Worm (Caenorhabditis elegans) whole organism, L4 larva: Measurements from ENCODE around the gene D1044.6.

Experiments used
- F10B5.3 ChIP-seq: sonication (generic microtip); optimal IDR thresholded peaks from 2 replicates; lab custom pipeline; 2016; ENCODE audit warnings: mild to moderate bottlenecking, missing genetic modification characterization, missing compliant biosample characterization
- F37D6.2 ChIP-seq: sonication (generic microtip); optimal IDR thresholded peaks from 2 replicates; lab custom pipeline; 2016; ENCODE audit warnings: mild to moderate bottlenecking, missing genetic modification characterization, missing compliant biosample characterization
- Y75B8A.6 ChIP-seq: fragments of 200-800 bp; sonication (Bioruptor generic); IDR thresholded peaks from 2 replicates; pipeline ENCODE4 v1.3.6; 2022; ENCODE audit warnings: missing genetic modification reagents, missing genetic modification characterization, missing compliant biosample characterization
- ZK337.2 ChIP-seq: fragments of 200-800 bp; sonication (Bioruptor generic); IDR thresholded peaks from 2 replicates; pipeline ENCODE4 v1.3.6; 2022; ENCODE audit warnings: missing genetic modification reagents, missing genetic modification characterization, missing compliant biosample characterization
- aha-1 ChIP-seq: fragments of 150-350 bp; peaks from one replicate; lab custom pipeline; 2014; ENCODE audit warnings: missing biosample characterization, missing genetic modification characterization
- arid-1 ChIP-seq: fragments of 200-800 bp; sonication (Bioruptor generic); conservative IDR thresholded peaks from 2 replicates; pipeline ENCODE4 v1.3.6; 2022; ENCODE audit warnings: missing genetic modification reagents, missing genetic modification characterization, missing compliant biosample characterization
- attf-4 ChIP-seq: sonication (generic microtip); optimal IDR thresholded peaks from 3 replicates; lab custom pipeline; 2017; ENCODE audit warnings: missing biosample characterization, missing genetic modification characterization
- ceh-28 ChIP-seq: fragments of 150-350 bp; optimal IDR thresholded peaks from 2 replicates; lab custom pipeline; 2014; ENCODE audit warnings: missing biosample characterization, missing genetic modification reagents, missing genetic modification characterization
- ceh-32 ChIP-seq: sonication (generic microtip); optimal IDR thresholded peaks from 2 replicates; lab custom pipeline; 2016; ENCODE audit warnings: mild to moderate bottlenecking, missing genetic modification characterization, missing compliant biosample characterization; ENCODE audit not compliant: poor library complexity
- ceh-62 ChIP-seq: sonication (generic microtip); optimal IDR thresholded peaks from 2 replicates; lab custom pipeline; 2017; ENCODE audit warnings: missing biosample characterization, missing genetic modification characterization
- ctbp-1 ChIP-seq: fragments of 200-800 bp; sonication (Bioruptor generic); IDR thresholded peaks from 2 replicates; pipeline ENCODE4 v1.3.6; 2022; ENCODE audit warnings: missing genetic modification reagents, missing genetic modification characterization, missing compliant biosample characterization
- daf-16 ChIP-seq, 3 experiments: sonication (generic microtip); optimal IDR thresholded peaks; 2 replicates each; lab custom pipeline; 2016 to 2017; ENCODE audit warnings: missing genetic modification characterization in 3 of 3, missing genetic modification reagents in 3 of 3, mild to moderate bottlenecking in 2 of 3, missing compliant biosample characterization in 2 of 3, missing biosample characterization in 1 of 3, moderate library complexity in 1 of 3
- dmd-6 ChIP-seq: fragments of 200-800 bp; sonication (Bioruptor generic); IDR thresholded peaks from 2 replicates; pipeline ENCODE4 v1.3.6; 2022; ENCODE audit warnings: missing genetic modification reagents, missing genetic modification characterization, missing compliant biosample characterization
- dmd-9 ChIP-seq: fragments of 200-800 bp; sonication (Bioruptor generic); IDR thresholded peaks from 2 replicates; pipeline ENCODE4 v1.3.6; 2022; ENCODE audit warnings: missing genetic modification reagents, missing genetic modification characterization, missing compliant biosample characterization
- dpl-1 ChIP-seq: fragments of 150-350 bp; optimal IDR thresholded peaks from 2 replicates; lab custom pipeline; 2014; ENCODE audit warnings: missing biosample characterization, missing genetic modification reagents, missing genetic modification characterization
- egl-43 ChIP-seq: fragments of 200-800 bp; sonication (Bioruptor generic); IDR thresholded peaks from 2 replicates; pipeline ENCODE4 v1.3.6; 2022; ENCODE audit warnings: missing genetic modification reagents, missing genetic modification characterization, missing compliant biosample characterization
- fos-1 ChIP-seq: fragments of 150-350 bp; optimal IDR thresholded peaks from 2 replicates; lab custom pipeline; 2014; ENCODE audit warnings: missing biosample characterization, missing genetic modification characterization
- gei-8 ChIP-seq: fragments of 200-800 bp; sonication (Bioruptor generic); optimal IDR thresholded peaks from 2 replicates; lab custom pipeline; 2018; ENCODE audit warnings: mild to moderate bottlenecking, missing genetic modification characterization, missing compliant biosample characterization
- hlh-11 ChIP-seq: fragments of 200-800 bp; sonication (Bioruptor generic); optimal IDR thresholded peaks from 2 replicates; lab custom pipeline; 2018; ENCODE audit warnings: mild to moderate bottlenecking, missing genetic modification characterization, missing compliant biosample characterization
- jun-1 ChIP-seq: fragments of 150-350 bp; optimal IDR thresholded peaks from 2 replicates; lab custom pipeline; 2014; ENCODE audit warnings: missing biosample characterization, missing genetic modification reagents, missing genetic modification characterization
- lim-7 ChIP-seq: fragments of 200-800 bp; sonication (Bioruptor generic); IDR thresholded peaks from 2 replicates; pipeline ENCODE4 v1.3.6; 2022; ENCODE audit warnings: missing genetic modification characterization, missing compliant biosample characterization
- lin-29 ChIP-seq: fragments of 200-800 bp; sonication (Bioruptor generic); IDR thresholded peaks from 2 replicates; pipeline ENCODE4 v1.3.6; 2022; ENCODE audit warnings: missing genetic modification reagents, missing genetic modification characterization, missing compliant biosample characterization
- lin-38 ChIP-seq: fragments of 200-800 bp; sonication (Bioruptor generic); IDR thresholded peaks from 2 replicates; pipeline ENCODE4 v1.3.6; 2022; ENCODE audit warnings: missing genetic modification reagents, missing genetic modification characterization, missing compliant biosample characterization
- lin-39 ChIP-seq: fragments of 150-350 bp; optimal IDR thresholded peaks from 2 replicates; lab custom pipeline; 2014; ENCODE audit warnings: missing biosample characterization, missing genetic modification reagents, missing genetic modification characterization
- lir-3 ChIP-seq: sonication (generic microtip); optimal IDR thresholded peaks from 2 replicates; lab custom pipeline; 2016; ENCODE audit warnings: mild to moderate bottlenecking, missing genetic modification characterization, missing compliant biosample characterization
- lsy-2 ChIP-seq, 2 experiments: fragments of 150-350 bp in 1 of 2; sonication (generic microtip) in 1 of 2; optimal IDR thresholded peaks; 2 replicates each; lab custom pipeline; 2014 to 2017; ENCODE audit warnings: missing biosample characterization in 2 of 2, missing genetic modification characterization in 2 of 2
- madf-9 ChIP-seq: fragments of 200-800 bp; sonication (Bioruptor generic); conservative IDR thresholded peaks from 2 replicates; pipeline ENCODE4 v1.3.6; 2022; ENCODE audit warnings: missing genetic modification reagents, missing genetic modification characterization, missing compliant biosample characterization
- mdl-1 ChIP-seq, 2 experiments: fragments of 150-350 bp in 1 of 2; sonication (generic microtip) in 1 of 2; optimal IDR thresholded peaks; 2 replicates each; lab custom pipeline; 2014 to 2017; ENCODE audit warnings: missing biosample characterization in 2 of 2, missing genetic modification characterization in 2 of 2
- mdt-29 ChIP-seq: fragments of 200-800 bp; sonication (Bioruptor generic); IDR thresholded peaks from 2 replicates; pipeline ENCODE4 v1.3.6; 2022; ENCODE audit warnings: missing genetic modification reagents, missing genetic modification characterization, missing compliant biosample characterization
- mep-1 ChIP-seq: fragments of 150-350 bp; sonication (generic microtip); optimal IDR thresholded peaks from 3 replicates; lab custom pipeline; 2014; ENCODE audit warnings: missing biosample characterization, missing genetic modification characterization
- mes-2 ChIP-seq: sonication (generic microtip); optimal IDR thresholded peaks from 2 replicates; lab custom pipeline; 2016; ENCODE audit warnings: missing genotype, mild to moderate bottlenecking, missing genetic modification characterization, missing compliant biosample characterization; ENCODE audit not compliant: poor library complexity, severe bottlenecking
- mxl-3 ChIP-seq: fragments of 200-800 bp; sonication (Bioruptor generic); optimal IDR thresholded peaks from 2 replicates; lab custom pipeline; 2018; ENCODE audit warnings: mild to moderate bottlenecking, missing genetic modification characterization, missing compliant biosample characterization
- nhr-102 ChIP-seq: sonication (generic microtip); optimal IDR thresholded peaks from 2 replicates; lab custom pipeline; 2016; ENCODE audit warnings: mild to moderate bottlenecking, missing genetic modification characterization, moderate library complexity, missing compliant biosample characterization
- nhr-11 ChIP-seq: fragments of 150-350 bp; optimal IDR thresholded peaks from 2 replicates; lab custom pipeline; 2014; ENCODE audit warnings: missing biosample characterization, missing genetic modification characterization
- nhr-237 ChIP-seq: sonication (generic microtip); optimal IDR thresholded peaks from 2 replicates; lab custom pipeline; 2017; ENCODE audit warnings: missing biosample characterization, missing genetic modification characterization
- nhr-28 ChIP-seq: fragments of 150-350 bp; optimal IDR thresholded peaks from 2 replicates; lab custom pipeline; 2014; ENCODE audit warnings: missing biosample characterization, missing genetic modification characterization
- nhr-48 ChIP-seq: sonication (generic microtip); optimal IDR thresholded peaks from 2 replicates; lab custom pipeline; 2016; ENCODE audit warnings: mild to moderate bottlenecking, missing genetic modification characterization, missing compliant biosample characterization
- nhr-77 ChIP-seq: fragments of 150-350 bp; optimal IDR thresholded peaks from 2 replicates; lab custom pipeline; 2014; ENCODE audit warnings: missing biosample characterization, missing genetic modification characterization
- pha-4 ChIP-seq, 2 experiments: fragments of 150-350 bp in 1 of 2; fragments of 200-800 bp in 1 of 2; sonication (Bioruptor generic) in 1 of 2; IDR thresholded peaks in 1 of 2; optimal IDR thresholded peaks in 1 of 2; 2 replicates each; pipeline versions ENCODE4 v1.3.6 to Lab custom; 2014 to 2022; ENCODE audit warnings: missing genetic modification characterization in 2 of 2, missing genetic modification reagents in 2 of 2, missing biosample characterization in 1 of 2, missing compliant biosample characterization in 1 of 2
- php-3 ChIP-seq: fragments of 200-800 bp; sonication (Bioruptor generic); IDR thresholded peaks from 2 replicates; pipeline ENCODE4 v1.3.6; 2022; ENCODE audit warnings: missing genetic modification reagents, missing genetic modification characterization, missing compliant biosample characterization
- set-16 ChIP-seq: fragments of 200-800 bp; sonication (Bioruptor generic); IDR thresholded peaks from 2 replicates; pipeline ENCODE4 v1.3.6; 2022; ENCODE audit warnings: missing genetic modification reagents, missing genetic modification characterization, missing compliant biosample characterization
- unc-62 ChIP-seq, 3 experiments: fragments of 150-350 bp in 1 of 3; sonication (generic microtip); optimal IDR thresholded peaks in 2 of 3; peaks in 1 of 3; 1 replicate in 1 of 3; 2 replicates in 2 of 3; lab custom pipeline; 2014 to 2017; ENCODE audit warnings: missing biosample characterization in 3 of 3, missing genetic modification characterization in 3 of 3, missing genetic modification reagents in 3 of 3, missing genotype in 1 of 3
- vab-7 ChIP-seq: fragments of 200-800 bp; sonication (Bioruptor generic); IDR thresholded peaks from 2 replicates; pipeline ENCODE4 v1.3.6; 2022; ENCODE audit warnings: missing genetic modification reagents, missing genetic modification characterization, missing compliant biosample characterization
- zfp-2 ChIP-seq: sonication (generic microtip); optimal IDR thresholded peaks from 2 replicates; lab custom pipeline; 2016; ENCODE audit warnings: mild to moderate bottlenecking, missing genetic modification characterization, missing compliant biosample characterization
- zfp-3 ChIP-seq: fragments of 200-800 bp; sonication (Bioruptor generic); conservative IDR thresholded peaks from 2 replicates; pipeline ENCODE4 v1.3.6; 2022; ENCODE audit warnings: missing genetic modification reagents, missing genetic modification characterization, missing compliant biosample characterization

The D1044.6 gene

ce11 chrIII:5564325-5564724 is 21.3 kb upstream of the D1044.6 start:
- TF ChIP-seq zfp-2 (tag; lab: Kevin White, UChicago) (no peak), unc-62 (GFP tag; optimal IDR thresholded peaks at IDR 0.05 in 1 of 2; lab: Kevin White, UChicago) (peak in 1 of 2 experiments; percentile 96), unc-62 (tag; optimal IDR thresholded peaks at IDR 0.05; lab: Kevin White, UChicago) (no peak), mes-2 (tag; lab: Kevin White, UChicago) (no peak), madf-9 (GFP tag; lab: Robert Waterston, UW) (no peak)
- TF ChIP-seq, all 104 proteins: peak for 1

- TF ChIP-seq jun-1 (tag; lab: Kevin White, UChicago) (no peak), lin-38 (GFP tag; lab: Robert Waterston, UW) (no peak), ceh-28 (no peak), mdl-1 (tag; optimal IDR thresholded peaks at IDR 0.05; lab: Kevin White, UChicago) (no peak), daf-16 (GFP tag; optimal IDR thresholded peaks at IDR 0.05; lab: Kevin White, UChicago) (peak in 1 of 2 experiments; percentile 15), daf-16 (tag; optimal IDR thresholded peaks at IDR 0.05; lab: Kevin White, UChicago) (no peak), ceh-32 (tag; lab: Kevin White, UChicago) (no peak), mxl-3 (GFP tag; lab: Kevin White, UChicago) (peak; percentile 31), ZK337.2 (no peak), vab-7 (GFP tag; lab: Robert Waterston, UW) (no peak), lin-39 (tag; lab: Kevin White, UChicago) (no peak), lin-29 (GFP tag; lab: Robert Waterston, UW) (no peak), unc-62 (GFP tag; optimal IDR thresholded peaks at IDR 0.05 in 1 of 2; lab: Kevin White, UChicago) (peak in 1 of 2 experiments; percentile 6), unc-62 (tag; optimal IDR thresholded peaks at IDR 0.05; lab: Kevin White, UChicago) (no peak), nhr-11 (peak; percentile 50), dpl-1 (GFP tag; lab: Kevin White, UChicago) (no peak), nhr-28 (tag; lab: Kevin White, UChicago) (peak; percentile 5), zfp-3 (GFP tag; lab: Robert Waterston, UW) (no peak), gei-8 (GFP tag; lab: Kevin White, UChicago) (no peak), attf-4 (no peak), fos-1 (no peak), nhr-48 (tag; lab: Kevin White, UChicago) (no peak), nhr-77 (tag; lab: Kevin White, UChicago) (no peak), dmd-9 (no peak), lsy-2 (tag; optimal IDR thresholded peaks at IDR 0.05; lab: Kevin White, UChicago) (no peak), set-16 (peak; percentile 20; the same call in 1 of the 2 replicates), mdt-29 (GFP tag; lab: Robert Waterston, UW) (no peak), F37D6.2 (no peak), ceh-62 (tag; lab: Kevin White, UChicago) (no peak), hlh-11 (tag; lab: Kevin White, UChicago) (peak; percentile 52), aha-1 (tag; lab: Kevin White, UChicago) (no peak), nhr-237 (tag; lab: Kevin White, UChicago) (no peak), Y75B8A.6 (no peak), dmd-6 (GFP tag; lab: Robert Waterston, UW) (no peak)
Measured at ce11 chrIII:5563680-5564079, 20.7 kb upstream of the D1044.6 start.

ce11 chrIII:5557246-5557819 is 14.4 kb upstream of the D1044.6 start, which contains the start of gene rpc-2:
rpc-2 (plus strand) TSS chrIII:5557365.
- no peak for TF ChIP-seq nhr-237 (tag; lab: Kevin White, UChicago)
- peak; percentile 69; the same call in 1 of the 2 replicates for TF ChIP-seq arid-1
- peak; percentile 47; the same call in 1 of the 2 replicates for TF ChIP-seq pha-4 (GFP tag; IDR thresholded peaks at IDR 0.05; lab: Robert Waterston, UW)
- TF ChIP-seq pha-4 (tag; optimal IDR thresholded peaks at IDR 0.05; lab: Kevin White, UChicago): no peak
- TF ChIP-seq nhr-28 (tag; lab: Kevin White, UChicago): no peak
- no peak for TF ChIP-seq gei-8 (GFP tag; lab: Kevin White, UChicago)
- no peak for TF ChIP-seq lir-3 (tag; lab: Kevin White, UChicago)
- no peak for TF ChIP-seq mes-2 (tag; lab: Kevin White, UChicago)
- no peak for TF ChIP-seq madf-9 (GFP tag; lab: Robert Waterston, UW)
- peak; percentile 16; the same call in 1 of the 2 replicates for TF ChIP-seq Y75B8A.6
- peak; percentile 44; the same call in 1 of the 2 replicates for TF ChIP-seq php-3 (GFP tag; lab: Robert Waterston, UW)
- TF ChIP-seq F10B5.3 (tag; lab: Kevin White, UChicago): no peak
- peak; percentile 50 for TF ChIP-seq lin-38 (GFP tag; lab: Robert Waterston, UW)
- TF ChIP-seq egl-43 (GFP tag; lab: Robert Waterston, UW): peak; percentile 54; the same call in 1 of the 2 replicates
- no peak for TF ChIP-seq mep-1
- TF ChIP-seq lim-7 (GFP tag; lab: Robert Waterston, UW): peak; percentile 18; the same call in 1 of the 2 replicates
- no peak for TF ChIP-seq ctbp-1 (GFP tag; lab: Robert Waterston, UW)
- TF ChIP-seq nhr-102: peak; percentile 9
